Fruit fly (Drosophila melanogaster): ENCODE measurements around the gene Lcp65Af.
A peak's percentile ranks its signal among the peaks of the same experiment; 100 is the strongest.

Lcp65Af gene

dm6 chr3L:6108264-6109060, 28.1 kb downstream of the Lcp65Af start (continued):
- TF ChIP-seq Dek (tag; optimal IDR thresholded peaks at IDR 0.05) (no peak), schlank (tag; optimal IDR thresholded peaks at IDR 0.05) (no peak), Myb (GFP tag; optimal IDR thresholded peaks at IDR 0.05) (no peak), gcm2 (GFP tag; optimal IDR thresholded peaks at IDR 0.05) (no peak), CG4730 (GFP tag; IDR thresholded peaks at IDR 0.05) (no peak), crp (GFP tag; optimal IDR thresholded peaks at IDR 0.05) (no peak), pzg (GFP tag; optimal IDR thresholded peaks at IDR 0.05) (no peak), kah (GFP tag; optimal IDR thresholded peaks at IDR 0.05) (no peak), B-H1 (GFP tag; IDR thresholded peaks at IDR 0.05) (no peak), Ets97D (GFP tag; optimal IDR thresholded peaks at IDR 0.05) (no peak), zfh1 (GFP tag; IDR thresholded peaks at IDR 0.05) (no peak), CG2120 (GFP tag; optimal IDR thresholded peaks at IDR 0.05) (no peak), CG17802 (tag; optimal IDR thresholded peaks at IDR 0.05) (no peak), tll (GFP tag; optimal IDR thresholded peaks at IDR 0.05) (no peak), CG10274 (GFP tag; optimal IDR thresholded peaks at IDR 0.05) (no peak), CG8089 (GFP tag; optimal IDR thresholded peaks at IDR 0.05) (no peak), pita (GFP tag; optimal IDR thresholded peaks at IDR 0.05) (no peak), mirr (GFP tag; optimal IDR thresholded peaks at IDR 0.05) (no peak)

dm6 chr3L:6106717-6107116, 29.9 kb downstream of the Lcp65Af start:
- no peak for TF ChIP-seq CG3995 (GFP tag; optimal IDR thresholded peaks at IDR 0.05)
- no peak for TF ChIP-seq CG9215 (GFP tag; IDR thresholded peaks at IDR 0.05)
- TF ChIP-seq pros (GFP tag; optimal IDR thresholded peaks at IDR 0.05) = peak; percentile 49
- no peak for TF ChIP-seq CG9876 (GFP tag; optimal IDR thresholded peaks at IDR 0.05)
- peak; percentile 13 for TF ChIP-seq nerfin-1 (tag; optimal IDR thresholded peaks at IDR 0.05)
- TF ChIP-seq Nf-YC (tag; optimal IDR thresholded peaks at IDR 0.05) = peak; percentile 23
- TF ChIP-seq Nf-YB (GFP tag; optimal IDR thresholded peaks at IDR 0.05) = peak; percentile 56
- no peak for TF ChIP-seq phol (tag; optimal IDR thresholded peaks at IDR 0.05)
- TF ChIP-seq oc (tag; optimal IDR thresholded peaks at IDR 0.05) = peak; percentile 70
- no peak for TF ChIP-seq CG34224 (GFP tag; IDR thresholded peaks at IDR 0.05; ENCODE audit: partially characterized antibody)
- no peak for TF ChIP-seq sd (tag; optimal IDR thresholded peaks at IDR 0.05)
- TF ChIP-seq Hey (tag; optimal IDR thresholded peaks at IDR 0.05) = peak; percentile 79
- TF ChIP-seq CG12391 (tag; optimal IDR thresholded peaks at IDR 0.05) = no peak
- peak; percentile 34; the same call in 1 of the 3 replicates for TF ChIP-seq otp (GFP tag; IDR thresholded peaks at IDR 0.05)
- peak; percentile 28 for TF ChIP-seq gsb-n (tag; optimal IDR thresholded peaks at IDR 0.05)
- TF ChIP-seq croc (GFP tag; conservative IDR thresholded peaks at IDR 0.05) = no peak
- TF ChIP-seq kni (GFP tag; optimal IDR thresholded peaks at IDR 0.05) = peak; percentile 3
- no peak for TF ChIP-seq CG3163 (GFP tag; optimal IDR thresholded peaks at IDR 0.05)
- no peak for TF ChIP-seq chn (GFP tag; optimal IDR thresholded peaks at IDR 0.05)
- no peak for TF ChIP-seq wek (GFP tag; optimal IDR thresholded peaks at IDR 0.05)
- TF ChIP-seq crol (GFP tag; IDR thresholded peaks at IDR 0.05) = peak; percentile 63
- TF ChIP-seq Dek (tag; optimal IDR thresholded peaks at IDR 0.05) = no peak
- TF ChIP-seq cwo (GFP tag; optimal IDR thresholded peaks at IDR 0.05) = peak; percentile 33
- TF ChIP-seq tll (GFP tag; optimal IDR thresholded peaks at IDR 0.05) = peak in 1 of 2 experiments; percentile 56
- peak; percentile 20 for TF ChIP-seq Vsx1 (GFP tag; optimal IDR thresholded peaks at IDR 0.05)
- TF ChIP-seq CG13424 (tag; optimal IDR thresholded peaks at IDR 0.05) = no peak
- no peak for TF ChIP-seq p53 (GFP tag; optimal IDR thresholded peaks at IDR 0.05)
- no peak for TF ChIP-seq Asciz (GFP tag; optimal IDR thresholded peaks at IDR 0.05)
- no peak for TF ChIP-seq slp2 (GFP tag; optimal IDR thresholded peaks at IDR 0.05)
- TF ChIP-seq Hr78 (GFP tag; optimal IDR thresholded peaks at IDR 0.05) = peak in 1 of 2 experiments; percentile 72

Data from whole organism, embryonic.